Worm (Caenorhabditis elegans) whole organism, young adult: ENCODE measurements around the gene egl-27.

Source experiments
- F23B12.7 ChIP-seq: sonication (generic microtip); optimal IDR thresholded peaks from 2 replicates; lab custom pipeline; 2017; ENCODE audit warnings: missing genetic modification characterization, mild to moderate bottlenecking, missing compliant biosample characterization, antibody characterized with exemption, moderate library complexity; ENCODE audit not compliant: insufficient read depth
- F57C9.4 ChIP-seq: sonication (generic microtip); optimal IDR thresholded peaks from 2 replicates; lab custom pipeline; 2017; ENCODE audit warnings: mild to moderate bottlenecking, missing genetic modification characterization, missing compliant biosample characterization
- ama-1 ChIP-seq, 3 experiments: fragments of 150-350 bp in 1 of 3; sonication (generic microtip) in 2 of 3; optimal IDR thresholded peaks; 2 replicates each; lab custom pipeline; 2014 to 2018; ENCODE audit warnings: missing biosample characterization in 2 of 3, missing genetic modification characterization in 2 of 3, missing genetic modification reagents in 2 of 3
- efl-1 ChIP-seq: fragments of 150-350 bp; optimal IDR thresholded peaks from 2 replicates; lab custom pipeline; 2014; ENCODE audit warnings: missing biosample characterization, missing genetic modification reagents, missing genetic modification characterization
- hmg-1.2 ChIP-seq: fragments of 200-800 bp; sonication (Bioruptor generic); IDR thresholded peaks from 2 replicates; pipeline ENCODE4 v1.3.6; 2022; ENCODE audit warnings: missing genetic modification reagents, missing genetic modification characterization, missing compliant biosample characterization
- lin-54 ChIP-seq: fragments of 200-800 bp; sonication (Bioruptor generic); optimal IDR thresholded peaks from 2 replicates; lab custom pipeline; 2018; ENCODE audit warnings: mild to moderate bottlenecking, missing genetic modification characterization, missing compliant biosample characterization
- rec-8 ChIP-seq, 2 experiments: sonication (generic microtip); optimal IDR thresholded peaks; 2 replicates each; lab custom pipeline; 2016; ENCODE audit warnings: mild to moderate bottlenecking in 2 of 2, missing genetic modification characterization in 2 of 2, missing genetic modification reagents in 2 of 2, missing genotype in 2 of 2, missing biosample characterization in 1 of 2, missing compliant biosample characterization in 1 of 2, moderate library complexity in 1 of 2
- snpc-4 ChIP-seq, 5 experiments: fragments of 150-350 bp in 1 of 5; sonication (generic microtip) in 4 of 5; optimal IDR thresholded peaks; 2 replicates each; lab custom pipeline; 2014 to 2018; ENCODE audit warnings: missing genetic modification characterization in 5 of 5, missing biosample characterization in 3 of 5, antibody characterized with exemption in 2 of 5, mild to moderate bottlenecking in 2 of 5, missing compliant biosample characterization in 2 of 5, missing genotype in 2 of 5, moderate library complexity in 2 of 5, missing genetic modification reagents in 1 of 5
- sptf-2 ChIP-seq: fragments of 200-800 bp; sonication (Bioruptor generic); optimal IDR thresholded peaks from 2 replicates; lab custom pipeline; 2018; ENCODE audit warnings: mild to moderate bottlenecking, missing genetic modification characterization, missing compliant biosample characterization

DNA sequence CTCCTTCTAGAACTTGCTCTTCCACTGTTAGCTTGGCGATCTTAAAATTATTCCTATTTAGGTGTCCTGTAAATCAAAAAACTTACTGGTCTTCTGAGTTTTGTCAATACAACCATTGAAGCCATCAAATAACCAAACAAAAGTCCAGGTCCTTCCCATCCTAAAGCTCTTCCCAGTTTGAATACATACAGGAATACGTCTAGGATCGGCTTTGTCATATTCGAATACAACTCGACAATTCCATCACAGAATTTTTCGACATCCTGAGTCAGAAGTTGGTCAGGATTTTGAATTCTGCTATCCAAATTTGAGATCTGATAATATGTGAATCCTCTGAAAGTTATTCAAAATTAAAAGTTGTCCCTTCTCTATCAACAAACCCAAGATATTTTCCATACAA, 47.5 kb downstream of the egl-27 start:
- TF ChIP-seq F23B12.7 (tag; lab: Kevin White, UChicago) = no peak
- TF ChIP-seq F57C9.4 (tag; lab: Kevin White, UChicago) = no peak
- TF ChIP-seq snpc-4 (GFP tag; optimal IDR thresholded peaks at IDR 0.05; lab: Kevin White, UChicago) = no peak
- no peak for TF ChIP-seq snpc-4 (tag; optimal IDR thresholded peaks at IDR 0.05; lab: Kevin White, UChicago)
- no peak for TF ChIP-seq rec-8 (tag; optimal IDR thresholded peaks at IDR 0.05; lab: Kevin White, UChicago)
- no peak for TF ChIP-seq efl-1 (GFP tag; lab: Kevin White, UChicago)
- no peak for TF ChIP-seq hmg-1.2 (GFP tag; lab: Robert Waterston, UW)
- no peak for TF ChIP-seq ama-1 (optimal IDR thresholded peaks at IDR 0.05; lab: Kevin White, UChicago)
- no peak for TF ChIP-seq ama-1 (GFP tag; optimal IDR thresholded peaks at IDR 0.05; lab: Kevin White, UChicago)
- no peak for TF ChIP-seq lin-54 (GFP tag; lab: Kevin White, UChicago)
- no peak for TF ChIP-seq sptf-2
